Worm (Caenorhabditis elegans): ENCODE results near the gene srz-9.

srz-9 gene

DNA sequence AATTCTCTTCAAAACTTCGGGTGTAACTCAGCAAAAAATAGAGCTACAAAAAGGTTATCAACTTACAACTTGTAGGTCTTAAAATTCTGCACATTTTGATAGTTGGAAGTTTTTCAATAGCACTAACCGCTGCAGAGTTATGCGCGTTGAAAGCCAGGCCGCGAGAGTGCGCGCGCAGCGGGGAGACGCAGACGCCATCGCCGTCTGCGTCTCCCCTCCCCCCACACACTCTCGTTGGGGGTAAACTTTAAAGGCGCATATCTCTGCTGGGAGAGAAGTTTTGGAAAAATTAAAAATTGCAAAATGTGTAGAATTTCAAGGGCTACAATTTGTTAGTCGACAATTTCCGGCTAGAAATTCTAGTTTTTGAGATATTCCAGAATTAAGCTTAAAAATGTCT lies 34.3 kb upstream of the srz-9 start:
- no peak for TF ChIP-seq mdl-1 (tag; optimal IDR thresholded peaks at IDR 0.05)
- no peak for TF ChIP-seq nhr-67 (tag; optimal IDR thresholded peaks at IDR 0.05)
- no peak for TF ChIP-seq nhr-76 (tag; optimal IDR thresholded peaks at IDR 0.05)
- TF ChIP-seq elt-1 (tag; optimal IDR thresholded peaks at IDR 0.05) = no peak
- TF ChIP-seq nhr-12 (tag; optimal IDR thresholded peaks at IDR 0.05) = no peak
- no peak for TF ChIP-seq fos-1 (tag; optimal IDR thresholded peaks at IDR 0.05)
- TF ChIP-seq egl-27 (tag; optimal IDR thresholded peaks at IDR 0.05) = no peak
- no peak for TF ChIP-seq ceh-82 (tag; optimal IDR thresholded peaks at IDR 0.05)
- TF ChIP-seq pha-4 (tag; optimal IDR thresholded peaks at IDR 0.05) = no peak
- no peak for TF ChIP-seq sea-2 (GFP tag; optimal IDR thresholded peaks at IDR 0.05)
- no peak for TF ChIP-seq pqm-1 (tag; optimal IDR thresholded peaks at IDR 0.05)
- no peak for TF ChIP-seq ZK546.5 (tag; optimal IDR thresholded peaks at IDR 0.05)
- no peak for TF ChIP-seq snpc-4 (tag; optimal IDR thresholded peaks at IDR 0.05)
- TF ChIP-seq aly-2 (tag; optimal IDR thresholded peaks at IDR 0.05) = no peak

DNA sequence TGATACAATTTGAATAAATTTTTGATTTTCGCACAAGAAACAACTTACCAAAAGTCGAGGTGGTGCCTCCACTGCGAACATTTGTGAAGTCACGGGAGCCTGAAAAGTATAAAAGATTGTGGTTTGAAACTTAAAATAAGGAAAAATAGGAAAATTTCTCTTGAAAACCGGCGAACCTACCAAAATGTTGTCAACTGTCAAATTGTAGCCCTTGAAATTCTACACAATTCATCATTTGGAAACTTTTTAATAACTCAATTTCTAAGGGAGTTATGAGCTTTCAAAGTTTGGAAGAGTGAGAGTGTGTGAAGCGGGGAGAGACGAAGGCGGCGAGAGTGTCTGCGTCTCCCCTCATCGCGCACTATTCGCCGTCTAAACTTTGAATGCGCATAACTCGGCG lies 33.6 kb upstream of the srz-9 start, which contains the start of gene pes-4:
Gene pes-4, minus strand, starts transcription at position 101 of the 400 bp plus-strand sequence.
- no peak for TF ChIP-seq nfya-1 (tag; optimal IDR thresholded peaks at IDR 0.05; ENCODE audit: insufficient read depth)
- TF ChIP-seq elt-1 (tag; optimal IDR thresholded peaks at IDR 0.05) = no peak
- TF ChIP-seq nhr-23 (tag; optimal IDR thresholded peaks at IDR 0.05) = no peak
- TF ChIP-seq fos-1 (tag; optimal IDR thresholded peaks at IDR 0.05) = no peak
- TF ChIP-seq snpc-4 (tag; optimal IDR thresholded peaks at IDR 0.05) = no peak
- no peak for TF ChIP-seq ama-1 (optimal IDR thresholded peaks at IDR 0.05)
- no peak for TF ChIP-seq zag-1 (tag; optimal IDR thresholded peaks at IDR 0.05)
- no peak for TF ChIP-seq mml-1 (tag; optimal IDR thresholded peaks at IDR 0.05)
- no peak for TF ChIP-seq jun-1 (tag; optimal IDR thresholded peaks at IDR 0.05)

DNA sequence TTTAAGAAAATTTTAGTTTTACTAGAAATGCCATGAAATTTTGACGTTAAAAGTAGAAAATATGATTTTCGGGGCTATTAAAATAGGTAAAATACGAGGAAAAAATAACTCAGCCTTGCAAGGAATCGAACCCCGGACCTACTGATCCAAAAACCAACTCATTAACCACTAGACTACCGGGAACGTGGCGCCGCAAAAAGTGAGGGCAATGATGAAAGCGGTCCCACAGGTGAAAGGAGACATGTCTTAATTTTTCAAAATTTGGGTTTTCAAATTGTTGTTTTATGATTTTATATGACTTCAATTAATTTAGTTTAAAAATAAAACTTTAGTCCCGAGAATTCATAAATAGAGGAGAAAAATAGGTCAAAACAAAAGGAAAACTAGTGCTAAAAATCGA lies 33.1 kb upstream of the srz-9 start:
- TF ChIP-seq skn-1 (tag; optimal IDR thresholded peaks at IDR 0.05) = no peak
- TF ChIP-seq nhr-76 (tag; optimal IDR thresholded peaks at IDR 0.05) = no peak
- TF ChIP-seq lsy-12 (tag; optimal IDR thresholded peaks at IDR 0.05) = no peak
- no peak for TF ChIP-seq ZK546.5 (tag; optimal IDR thresholded peaks at IDR 0.05)
- TF ChIP-seq mdl-1 (tag; optimal IDR thresholded peaks at IDR 0.05) = no peak
- no peak for TF ChIP-seq fkh-10 (GFP tag; optimal IDR thresholded peaks at IDR 0.05)
- TF ChIP-seq ceh-82 (tag; optimal IDR thresholded peaks at IDR 0.05) = no peak
- TF ChIP-seq sea-2 (GFP tag; optimal IDR thresholded peaks at IDR 0.05) = no peak
- no peak for TF ChIP-seq ztf-4 (tag; optimal IDR thresholded peaks at IDR 0.05)
- no peak for TF ChIP-seq jun-1 (tag; optimal IDR thresholded peaks at IDR 0.05)
- no peak for TF ChIP-seq nhr-77 (tag; optimal IDR thresholded peaks at IDR 0.05)

DNA sequence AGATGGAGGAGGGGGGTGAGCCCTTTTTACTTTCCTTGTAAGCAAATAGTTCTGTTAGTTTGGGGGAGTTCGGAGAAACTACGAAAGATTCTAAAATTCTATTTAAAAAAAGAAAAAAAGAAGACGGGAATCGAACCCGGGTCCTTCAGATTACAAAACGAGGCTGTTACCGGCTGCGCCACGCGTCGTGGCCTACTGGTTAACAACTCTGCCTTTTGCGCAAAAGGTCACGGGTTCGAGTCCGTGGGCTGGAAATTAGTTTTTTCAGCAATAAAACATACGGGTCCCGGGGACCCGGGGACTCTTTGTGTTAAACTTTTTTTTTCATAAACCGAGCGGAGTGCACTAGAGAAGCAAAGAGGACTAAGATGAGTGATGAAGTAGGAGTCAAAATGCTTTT lies 32.6 kb upstream of the srz-9 start:
- TF ChIP-seq zag-1 (tag; optimal IDR thresholded peaks at IDR 0.05) (no peak), unc-39 (tag; optimal IDR thresholded peaks at IDR 0.05) (no peak), pqm-1 (tag; optimal IDR thresholded peaks at IDR 0.05) (no peak), daf-12 (tag; optimal IDR thresholded peaks at IDR 0.05) (no peak), skn-1 (tag; optimal IDR thresholded peaks at IDR 0.05) (no peak), aly-2 (tag; optimal IDR thresholded peaks at IDR 0.05) (no peak), lin-39 (tag; optimal IDR thresholded peaks at IDR 0.05) (peak; percentile 20)

DNA sequence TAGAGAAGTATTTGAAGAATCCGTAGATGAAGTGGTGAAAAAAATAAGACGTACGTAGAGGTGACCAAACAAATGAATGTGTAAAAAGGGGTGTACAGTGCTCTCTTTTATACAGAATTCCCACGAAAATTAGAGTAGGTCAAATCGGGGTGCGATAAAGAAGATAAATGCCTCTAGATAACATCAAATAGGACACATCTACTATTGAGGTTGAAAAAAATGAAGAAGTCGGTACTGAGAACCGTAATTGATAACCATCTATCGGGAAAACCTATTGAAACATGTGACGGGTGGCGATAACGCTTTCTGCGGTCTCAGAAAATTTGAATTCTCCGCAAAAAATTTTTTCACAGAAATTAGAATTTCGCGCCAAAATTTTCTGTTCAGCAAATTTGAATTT lies 25.1 kb upstream of the srz-9 start, which contains the start of gene fbxa-61:
Gene fbxa-61, plus strand, starts transcription at position 345 of the 400 bp plus-strand sequence.
- TF ChIP-seq nhr-23 (tag; optimal IDR thresholded peaks at IDR 0.05) (peak; percentile 42), elt-1 (tag; optimal IDR thresholded peaks at IDR 0.05) (peak; percentile 88), fos-1 (tag; optimal IDR thresholded peaks at IDR 0.05) (no peak)

DNA sequence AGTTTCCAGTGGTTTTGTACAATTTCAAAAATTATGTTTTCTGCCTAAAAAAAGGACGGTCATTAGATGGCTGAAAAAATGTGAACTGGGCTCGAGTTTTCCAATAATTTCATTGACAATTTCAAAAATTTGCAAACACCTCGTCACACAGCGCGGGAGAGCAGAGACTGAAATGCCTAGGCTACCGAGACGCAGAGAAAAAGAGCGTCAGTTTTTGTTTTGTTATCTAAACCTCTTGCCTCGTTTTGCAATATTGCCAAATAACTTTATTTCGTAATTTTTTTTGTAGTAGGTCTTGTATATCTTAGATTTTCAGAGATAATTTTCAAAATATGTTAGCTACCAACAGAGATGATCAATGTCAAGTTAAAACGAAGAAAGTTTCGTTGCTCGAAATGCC lies 20.6 kb upstream of the srz-9 start, which contains the start of gene fbxa-63:
Gene fbxa-63, plus strand, starts transcription at position 310 of the 400 bp plus-strand sequence.
- TF ChIP-seq fkh-10 (GFP tag; optimal IDR thresholded peaks at IDR 0.05) = no peak
- TF ChIP-seq snpc-4 (tag; optimal IDR thresholded peaks at IDR 0.05) = no peak
- no peak for TF ChIP-seq ZK546.5 (tag; optimal IDR thresholded peaks at IDR 0.05)
- no peak for TF ChIP-seq ama-1 (optimal IDR thresholded peaks at IDR 0.05)
- TF ChIP-seq unc-39 (tag; optimal IDR thresholded peaks at IDR 0.05) = no peak
- no peak for TF ChIP-seq nhr-237 (tag; optimal IDR thresholded peaks at IDR 0.05)
- no peak for TF ChIP-seq nhr-12 (tag; optimal IDR thresholded peaks at IDR 0.05)
- TF ChIP-seq tbx-2 (tag; optimal IDR thresholded peaks at IDR 0.05) = no peak
- TF ChIP-seq daf-12 (tag; optimal IDR thresholded peaks at IDR 0.05) = no peak
- peak; percentile 48 for TF ChIP-seq nfya-1 (tag; optimal IDR thresholded peaks at IDR 0.05; ENCODE audit: insufficient read depth)
- no peak for TF ChIP-seq ceh-16 (tag; optimal IDR thresholded peaks at IDR 0.05)
- peak; percentile 49 for TF ChIP-seq pha-4 (tag; optimal IDR thresholded peaks at IDR 0.05)
- TF ChIP-seq mml-1 (tag; optimal IDR thresholded peaks at IDR 0.05) = no peak
- no peak for TF ChIP-seq elt-1 (tag; optimal IDR thresholded peaks at IDR 0.05)
- TF ChIP-seq nhr-28 (tag; optimal IDR thresholded peaks at IDR 0.05) = no peak
- no peak for TF ChIP-seq R02D3.7 (tag; optimal IDR thresholded peaks at IDR 0.05)
- TF ChIP-seq unc-62 (GFP tag; optimal IDR thresholded peaks at IDR 0.05) = no peak
- no peak for TF ChIP-seq elt-3 (tag; optimal IDR thresholded peaks at IDR 0.05)
- no peak for TF ChIP-seq mdl-1 (tag; optimal IDR thresholded peaks at IDR 0.05)
- peak; percentile 14 for TF ChIP-seq lin-15B (tag; optimal IDR thresholded peaks at IDR 0.05)
- TF ChIP-seq jun-1 (tag; optimal IDR thresholded peaks at IDR 0.05) = no peak
- peak; percentile 32 for TF ChIP-seq pqm-1 (tag; optimal IDR thresholded peaks at IDR 0.05)
- TF ChIP-seq hmg-11 (tag; optimal IDR thresholded peaks at IDR 0.05) = peak; percentile 72
- TF ChIP-seq elt-2 (tag; optimal IDR thresholded peaks at IDR 0.05) = peak; percentile 18
- no peak for TF ChIP-seq lsy-12 (tag; optimal IDR thresholded peaks at IDR 0.05)
